Worm (Caenorhabditis elegans): ENCODE results near the gene ets-7.

The ets-7 gene

DNA sequence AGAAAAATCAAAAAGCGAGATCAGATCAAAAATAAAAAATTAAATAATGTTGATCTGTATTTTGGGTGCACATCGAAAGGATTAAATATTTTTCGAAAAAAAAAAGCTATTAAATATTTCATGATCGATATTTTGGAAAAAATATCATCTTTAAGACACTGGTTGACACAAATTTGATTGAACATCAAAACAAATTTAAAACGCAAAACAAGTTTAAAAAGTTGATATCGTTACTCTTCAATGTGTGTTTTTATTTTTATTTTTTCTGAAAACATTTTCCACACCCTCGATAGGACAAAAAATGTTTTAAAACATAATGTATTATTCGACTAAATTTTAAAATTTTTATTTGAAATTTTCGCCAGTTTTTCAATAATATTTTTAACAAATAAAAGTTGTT lies 20.6 kb downstream of the ets-7 start, which contains the start of gene C54F6.12:
Gene C54F6.12, minus strand, starts transcription at position 101 of the 400 bp plus-strand sequence.
- TF ChIP-seq ceh-82 (tag; optimal IDR thresholded peaks at IDR 0.05) (no peak), fkh-10 (GFP tag; optimal IDR thresholded peaks at IDR 0.05) (no peak), zag-1 (tag; optimal IDR thresholded peaks at IDR 0.05) (no peak), duxl-1 (tag; optimal IDR thresholded peaks at IDR 0.05; ENCODE audit: poor library complexity) (no peak), nhr-10 (tag; optimal IDR thresholded peaks at IDR 0.05) (no peak), ZK337.2 (GFP tag; IDR thresholded peaks at IDR 0.05) (no peak), ztf-11 (tag; optimal IDR thresholded peaks at IDR 0.05) (no peak), gei-8 (GFP tag; optimal IDR thresholded peaks at IDR 0.05) (no peak), arid-1 (GFP tag; conservative IDR thresholded peaks at IDR 0.05) (no peak), dve-1 (tag; optimal IDR thresholded peaks at IDR 0.05; ENCODE audit: insufficient read depth) (no peak), lin-15B (tag; optimal IDR thresholded peaks at IDR 0.05) (no peak), nhr-11 (tag; optimal IDR thresholded peaks at IDR 0.05) (no peak), lim-7 (GFP tag; IDR thresholded peaks at IDR 0.05) (no peak), hif-1 (tag; optimal IDR thresholded peaks at IDR 0.05) (no peak), ama-1 (optimal IDR thresholded peaks at IDR 0.05) (no peak), zip-2 (tag; optimal IDR thresholded peaks at IDR 0.05) (no peak)

- TF ChIP-seq nhr-42 (GFP tag; IDR thresholded peaks at IDR 0.05) (no peak), zfp-2 (tag; optimal IDR thresholded peaks at IDR 0.05) (no peak), nhr-41 (GFP tag; IDR thresholded peaks at IDR 0.05) (no peak), T20F7.1 (GFP tag; optimal IDR thresholded peaks at IDR 0.05) (no peak), gei-8 (GFP tag; optimal IDR thresholded peaks at IDR 0.05) (no peak), mdl-1 (tag; optimal IDR thresholded peaks at IDR 0.05) (no peak), ces-1 (GFP tag; optimal IDR thresholded peaks at IDR 0.05) (no peak), R02D3.7 (tag; optimal IDR thresholded peaks at IDR 0.05) (no peak), lin-13 (GFP tag; optimal IDR thresholded peaks at IDR 0.05) (no peak), F44E2.7 (GFP tag; IDR thresholded peaks at IDR 0.05) (no peak), egl-43 (GFP tag; IDR thresholded peaks at IDR 0.05) (no peak), hif-1 (tag; optimal IDR thresholded peaks at IDR 0.05) (no peak), duxl-1 (tag; optimal IDR thresholded peaks at IDR 0.05; ENCODE audit: poor library complexity) (no peak)
Measured at ce11 chrV:7532947-7533346, 25.6 kb downstream of the ets-7 start, which contains the start of gene C54F6.3. TSS of gene C54F6.3 (plus strand) at chrV:7533247.

- TF ChIP-seq rbr-2 (tag; optimal IDR thresholded peaks at IDR 0.05): no peak
- TF ChIP-seq hif-1 (tag; optimal IDR thresholded peaks at IDR 0.05): no peak
- no peak for TF ChIP-seq ceh-82 (tag; optimal IDR thresholded peaks at IDR 0.05)
- no peak for TF ChIP-seq unc-39 (tag; optimal IDR thresholded peaks at IDR 0.05)
Measured at ce11 chrV:7529840-7530239, 28.8 kb downstream of the ets-7 start, which contains the start of gene swt-2. TSS of gene swt-2 (plus strand) at chrV:7530140.

- TF ChIP-seq pha-4 (GFP tag; IDR thresholded peaks at IDR 0.05) (no peak), pha-4 (tag; optimal IDR thresholded peaks at IDR 0.05) (no peak), nhr-111 (GFP tag; optimal IDR thresholded peaks at IDR 0.05) (no peak), pqm-1 (tag; optimal IDR thresholded peaks at IDR 0.05) (no peak), nhr-237 (tag; optimal IDR thresholded peaks at IDR 0.05) (no peak), skn-1 (tag; optimal IDR thresholded peaks at IDR 0.05) (no peak), nhr-28 (tag; optimal IDR thresholded peaks at IDR 0.05) (no peak), jun-1 (tag; optimal IDR thresholded peaks at IDR 0.05) (no peak), lin-13 (GFP tag; optimal IDR thresholded peaks at IDR 0.05) (no peak)
Measured at ce11 chrV:7528816-7529215, 29.8 kb downstream of the ets-7 start, which contains the start of gene C54F6.5. TSS of gene C54F6.5 (plus strand) at chrV:7529116.

ce11 chrV:7527153-7527552 lies 31.4 kb downstream of the ets-7 start, which contains the start of gene C54F6.17:
TSS of gene C54F6.17 (plus strand) at chrV:7527453.
- no peak for TF ChIP-seq nhr-77 (tag; optimal IDR thresholded peaks at IDR 0.05)
- no peak for TF ChIP-seq mep-1 (tag; optimal IDR thresholded peaks at IDR 0.05)
- TF ChIP-seq pqm-1 (tag; optimal IDR thresholded peaks at IDR 0.05): no peak
- TF ChIP-seq lin-39 (tag; optimal IDR thresholded peaks at IDR 0.05): no peak
- no peak for TF ChIP-seq cey-2 (tag; optimal IDR thresholded peaks at IDR 0.05; ENCODE audit: borderline replicate concordance, insufficient read depth)
- TF ChIP-seq lsy-2 (tag; optimal IDR thresholded peaks at IDR 0.05): no peak
- no peak for TF ChIP-seq snpc-4 (tag; optimal IDR thresholded peaks at IDR 0.05)
- TF ChIP-seq zip-2 (tag; optimal IDR thresholded peaks at IDR 0.05): no peak
- TF ChIP-seq ceh-44 (GFP tag; IDR thresholded peaks at IDR 0.05): no peak
- no peak for TF ChIP-seq spr-3 (GFP tag; optimal IDR thresholded peaks at IDR 0.05)
- no peak for TF ChIP-seq ztf-7 (tag; optimal IDR thresholded peaks at IDR 0.05)
- TF ChIP-seq nhr-111 (GFP tag; optimal IDR thresholded peaks at IDR 0.05): no peak
- no peak for TF ChIP-seq nhr-11 (tag; optimal IDR thresholded peaks at IDR 0.05)
- no peak for TF ChIP-seq madf-5 (GFP tag; IDR thresholded peaks at IDR 0.05)
- no peak for TF ChIP-seq egl-43 (GFP tag; IDR thresholded peaks at IDR 0.05)
- no peak for TF ChIP-seq lin-1 (GFP tag; IDR thresholded peaks at IDR 0.05)
